Worm (Caenorhabditis elegans) whole organism, midembryonic: ENCODE data around the gene abf-6.

Experiments
- T22C8.4 ChIP-seq: fragments of 200-800 bp; sonication (Bioruptor generic); IDR thresholded peaks from 2 replicates; pipeline ENCODE4 v1.3.6; 2022; ENCODE audit warnings: missing genetic modification characterization, missing compliant biosample characterization
- cog-1 ChIP-seq: sonication (generic microtip); optimal IDR thresholded peaks from 2 replicates; lab custom pipeline; 2016; ENCODE audit warnings: missing genetic modification characterization, missing compliant biosample characterization
- flt-1 ChIP-seq: fragments of 200-800 bp; sonication (Bioruptor generic); IDR thresholded peaks from 2 replicates; pipeline ENCODE4 v1.3.6; 2022; ENCODE audit warnings: missing genetic modification characterization, missing compliant biosample characterization
- klf-2 ChIP-seq: fragments of 200-800 bp; sonication (Bioruptor generic); conservative IDR thresholded peaks from 2 replicates; pipeline ENCODE4 v1.3.6; 2022; ENCODE audit warnings: missing genetic modification reagents, missing genetic modification characterization, missing compliant biosample characterization
- med-1 ChIP-seq: sonication (generic microtip); optimal IDR thresholded peaks from 2 replicates; lab custom pipeline; 2017; ENCODE audit warnings: missing genetic modification characterization, mild to moderate bottlenecking, missing compliant biosample characterization, antibody characterized with exemption, missing genetic modification reagents; ENCODE audit not compliant: insufficient read depth
- ref-1 ChIP-seq: fragments of 200-800 bp; sonication (Bioruptor generic); conservative IDR thresholded peaks from 2 replicates; pipeline ENCODE4 v1.3.6; 2022; ENCODE audit warnings: missing genetic modification reagents, missing genetic modification characterization, missing compliant biosample characterization
- tab-1 ChIP-seq: fragments of 200-800 bp; sonication (Bioruptor generic); IDR thresholded peaks from 2 replicates; pipeline ENCODE4 v1.3.6; 2022; ENCODE audit warnings: missing genetic modification characterization, missing compliant biosample characterization
- ztf-23 ChIP-seq: fragments of 200-800 bp; sonication (Bioruptor generic); IDR thresholded peaks from 2 replicates; pipeline ENCODE4 v1.3.6; 2022; ENCODE audit warnings: missing genetic modification reagents, missing genetic modification characterization, missing compliant biosample characterization
- ztf-29 ChIP-seq: fragments of 200-800 bp; sonication (Bioruptor generic); IDR thresholded peaks from 2 replicates; pipeline ENCODE4 v1.3.6; 2022; ENCODE audit warnings: missing genetic modification reagents, missing genetic modification characterization, missing compliant biosample characterization

Gene abf-6

DNA sequence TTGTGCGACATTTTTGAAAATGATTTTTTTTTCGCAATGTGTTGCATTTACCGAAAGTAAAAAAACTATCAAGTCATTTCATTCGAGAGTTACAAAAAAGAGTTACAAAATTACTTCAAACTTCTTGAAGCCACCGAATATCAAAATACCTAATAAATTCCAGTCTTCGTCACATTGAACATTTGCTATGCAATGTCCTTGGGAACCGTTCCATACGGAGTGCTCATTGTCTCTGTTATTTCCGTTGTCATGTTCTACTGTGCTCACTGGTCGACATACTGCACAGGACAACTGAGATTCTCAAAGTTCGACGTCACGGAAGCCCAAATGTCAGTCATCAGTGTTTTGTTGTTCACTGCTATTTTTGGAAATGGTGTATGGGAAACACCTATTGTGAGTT lies 29.9 kb upstream of the abf-6 start:
- TF ChIP-seq T22C8.4 (GFP tag; lab: Robert Waterston, UW) (no peak), ref-1 (no peak), klf-2 (no peak), ztf-23 (GFP tag; lab: Robert Waterston, UW) (no peak), cog-1 (tag; lab: Kevin White, UChicago) (no peak), tab-1 (GFP tag; lab: Robert Waterston, UW) (no peak)

ce11 chrX:12769697-12770096 lies 24.2 kb upstream of the abf-6 start, which contains the start of gene ilc-17.1:
Gene ilc-17.1, minus strand, starts transcription at chrX:12769797.
- TF ChIP-seq med-1, result no peak
- TF ChIP-seq T22C8.4 (GFP tag; lab: Robert Waterston, UW), result no peak
- no peak for TF ChIP-seq flt-1
- TF ChIP-seq ref-1, result no peak
- TF ChIP-seq ztf-23 (GFP tag; lab: Robert Waterston, UW), result no peak
- no peak for TF ChIP-seq tab-1 (GFP tag; lab: Robert Waterston, UW)
- TF ChIP-seq klf-2, result no peak
- no peak for TF ChIP-seq ztf-29 (GFP tag; lab: Robert Waterston, UW)
- TF ChIP-seq cog-1 (tag; lab: Kevin White, UChicago), result no peak

DNA sequence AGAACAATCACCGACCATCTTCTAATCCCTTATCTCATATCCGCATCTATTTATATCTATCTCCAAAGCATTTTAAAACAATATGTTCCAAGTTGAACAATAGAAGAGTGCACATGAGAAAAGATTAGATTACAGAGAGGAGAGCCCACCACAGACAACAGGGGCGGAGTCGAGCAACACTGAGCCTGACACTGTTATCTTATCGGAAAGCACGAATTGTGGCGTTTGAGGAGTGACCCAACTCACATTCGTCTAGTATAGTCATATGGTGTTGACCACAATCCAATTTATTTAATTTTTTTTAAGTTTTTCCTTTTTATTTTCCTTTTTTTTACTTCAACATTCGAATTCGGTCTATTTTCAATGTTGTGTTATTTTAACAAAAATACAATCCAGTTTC lies 13.2 kb upstream of the abf-6 start:
- TF ChIP-seq ztf-23 (GFP tag; lab: Robert Waterston, UW) (no peak), med-1 (no peak), flt-1 (no peak), T22C8.4 (GFP tag; lab: Robert Waterston, UW) (no peak), tab-1 (GFP tag; lab: Robert Waterston, UW) (no peak), ztf-29 (GFP tag; lab: Robert Waterston, UW) (no peak), ref-1 (no peak), klf-2 (no peak), cog-1 (tag; lab: Kevin White, UChicago) (no peak)

DNA sequence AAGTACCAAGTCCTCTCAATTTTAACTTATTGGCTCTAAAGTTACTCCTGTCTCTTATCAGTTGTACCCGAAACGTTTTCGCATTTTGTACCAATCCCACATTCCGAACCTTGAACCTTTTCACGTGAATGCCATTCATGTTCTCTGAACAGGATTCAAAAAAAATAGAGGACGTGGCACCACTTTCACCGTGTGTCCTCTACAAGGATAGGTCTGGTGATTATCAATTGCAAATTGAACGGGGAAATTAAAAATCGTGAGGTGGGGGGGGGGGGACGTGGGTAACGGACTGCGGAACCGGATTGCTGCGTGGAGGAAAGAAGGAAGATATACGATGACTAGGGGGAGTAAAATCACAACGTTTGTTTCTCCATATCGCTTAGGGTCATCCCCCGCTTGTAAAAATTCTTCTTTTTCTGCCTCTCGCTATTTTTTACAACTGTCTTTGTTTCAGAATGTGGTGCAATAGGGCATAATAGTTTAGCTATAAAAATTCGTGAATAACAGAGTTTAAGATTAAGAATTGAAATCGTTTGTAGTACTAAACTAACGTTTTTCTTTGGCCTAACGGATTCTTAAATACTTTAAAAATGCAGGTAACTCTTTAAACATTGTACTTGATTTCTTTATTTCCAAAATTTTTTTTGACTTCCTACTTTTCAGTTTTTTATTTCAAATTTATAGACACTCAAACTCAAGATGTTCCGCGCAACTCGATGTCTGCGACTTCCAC lies 12.0 kb upstream of the abf-6 start, which contains the start of gene alh-13:
TSS of gene alh-13 (plus strand) at position 683 of the 733 bp plus-strand sequence.
- no peak for TF ChIP-seq ref-1
- TF ChIP-seq ztf-29 (GFP tag; lab: Robert Waterston, UW), result no peak
- TF ChIP-seq flt-1, result no peak
- no peak for TF ChIP-seq cog-1 (tag; lab: Kevin White, UChicago)
- TF ChIP-seq ztf-23 (GFP tag; lab: Robert Waterston, UW), result no peak
- TF ChIP-seq med-1, result no peak
- no peak for TF ChIP-seq klf-2
- TF ChIP-seq T22C8.4 (GFP tag; lab: Robert Waterston, UW), result no peak
- TF ChIP-seq tab-1 (GFP tag; lab: Robert Waterston, UW), result no peak

- TF ChIP-seq klf-2 (no peak), flt-1 (no peak), tab-1 (GFP tag; lab: Robert Waterston, UW) (no peak), med-1 (no peak), T22C8.4 (GFP tag; lab: Robert Waterston, UW) (no peak), ztf-29 (GFP tag; lab: Robert Waterston, UW) (no peak), ref-1 (no peak), ztf-23 (GFP tag; lab: Robert Waterston, UW) (no peak), cog-1 (tag; lab: Kevin White, UChicago) (no peak)
Observed at ce11 chrX:12787624-12788023, 6.3 kb upstream of the abf-6 start, which contains the start of gene str-124. Gene str-124, plus strand, starts transcription at chrX:12787924.

- TF ChIP-seq med-1, result no peak
- no peak for TF ChIP-seq T22C8.4 (GFP tag; lab: Robert Waterston, UW)
Observed at ce11 chrX:12790036-12790435, 3.9 kb upstream of the abf-6 start, which contains the start of gene str-123. Gene str-123, plus strand, starts transcription at chrX:12790336.

DNA sequence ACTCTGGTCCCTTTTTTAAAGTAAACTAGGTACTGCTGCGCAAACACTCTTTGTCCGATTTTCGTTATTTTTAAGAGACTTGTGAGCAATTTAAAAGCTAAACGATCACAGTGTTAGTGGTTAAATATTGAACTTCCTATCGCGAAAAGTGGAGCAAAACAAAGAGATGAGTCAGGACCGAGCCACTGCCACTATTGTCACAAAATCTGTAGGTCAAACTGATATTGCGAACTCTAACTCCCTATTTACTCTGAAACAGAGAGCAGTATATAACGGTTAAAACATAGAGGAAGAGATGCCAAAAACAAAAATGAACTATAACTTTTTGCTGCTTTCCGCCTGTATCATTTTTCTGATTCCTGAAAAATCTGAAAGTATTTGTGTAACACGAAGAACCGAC lies 1.4 kb upstream of the abf-6 start, which contains the start of gene abf-5:
TSS of gene abf-5 (plus strand) at position 301 of the 400 bp plus-strand sequence.
- TF ChIP-seq flt-1, result no peak
- no peak for TF ChIP-seq cog-1 (tag; lab: Kevin White, UChicago)
- TF ChIP-seq ztf-29 (GFP tag; lab: Robert Waterston, UW), result no peak
- TF ChIP-seq T22C8.4 (GFP tag; lab: Robert Waterston, UW), result no peak
- no peak for TF ChIP-seq ref-1
- TF ChIP-seq tab-1 (GFP tag; lab: Robert Waterston, UW), result no peak
- TF ChIP-seq med-1, result no peak
- TF ChIP-seq klf-2, result no peak

- TF ChIP-seq med-1 (no peak), cog-1 (tag; lab: Kevin White, UChicago) (no peak), flt-1 (no peak), klf-2 (no peak), T22C8.4 (GFP tag; lab: Robert Waterston, UW) (no peak), tab-1 (GFP tag; lab: Robert Waterston, UW) (no peak), ztf-29 (GFP tag; lab: Robert Waterston, UW) (no peak), ref-1 (no peak), ztf-23 (GFP tag; lab: Robert Waterston, UW) (no peak)
Observed at ce11 chrX:12793075-12793474, 843 bp upstream of the abf-6 start.

DNA sequence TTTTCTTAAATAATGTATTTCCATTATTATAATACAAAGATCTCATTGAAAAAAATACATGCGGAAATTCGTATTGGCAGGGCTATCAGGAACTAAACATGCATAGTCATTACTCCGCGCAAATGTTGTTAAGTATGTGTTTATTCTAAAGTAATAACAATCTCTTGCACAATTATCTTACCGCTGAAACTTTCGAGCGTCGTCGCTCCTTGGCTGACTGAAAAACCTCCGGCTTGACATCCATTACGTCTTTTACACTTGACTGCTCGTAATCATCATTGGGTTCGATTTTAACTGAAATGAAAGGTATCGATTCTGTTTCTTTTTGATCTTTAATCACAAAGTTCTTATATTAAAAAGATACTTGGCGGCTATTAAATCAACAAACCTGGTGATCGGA lies 5.9 kb downstream of the abf-6 start:
- no peak for TF ChIP-seq ztf-29 (GFP tag; lab: Robert Waterston, UW)
- no peak for TF ChIP-seq tab-1 (GFP tag; lab: Robert Waterston, UW)
- no peak for TF ChIP-seq cog-1 (tag; lab: Kevin White, UChicago)
- no peak for TF ChIP-seq T22C8.4 (GFP tag; lab: Robert Waterston, UW)
- TF ChIP-seq klf-2, result no peak

DNA sequence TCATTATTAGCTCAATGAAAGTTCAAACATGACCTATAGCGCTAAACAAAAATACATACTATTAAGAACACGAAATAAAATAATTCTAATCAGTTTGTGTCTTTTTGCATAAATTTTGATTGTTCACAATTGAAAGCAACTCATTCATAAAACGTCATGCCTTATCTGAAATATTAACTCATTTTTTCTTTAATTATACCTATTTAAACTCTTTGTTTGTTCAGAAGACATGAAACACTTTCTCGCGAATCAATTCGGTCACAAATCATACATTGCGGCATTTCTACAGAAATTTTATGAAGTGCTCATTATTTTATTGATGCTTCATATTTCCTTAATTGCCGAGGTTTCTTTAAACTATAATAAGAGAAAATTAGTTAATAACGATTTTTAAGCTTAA lies 13.0 kb downstream of the abf-6 start:
- TF ChIP-seq ref-1 (no peak), klf-2 (no peak), T22C8.4 (GFP tag; lab: Robert Waterston, UW) (no peak), med-1 (no peak), ztf-23 (GFP tag; lab: Robert Waterston, UW) (no peak), flt-1 (no peak), ztf-29 (GFP tag; lab: Robert Waterston, UW) (no peak), tab-1 (GFP tag; lab: Robert Waterston, UW) (no peak), cog-1 (tag; lab: Kevin White, UChicago) (no peak)
